Fruit fly (Drosophila melanogaster): Measurements from ENCODE around the gene tara.

Gene tara

DNA sequence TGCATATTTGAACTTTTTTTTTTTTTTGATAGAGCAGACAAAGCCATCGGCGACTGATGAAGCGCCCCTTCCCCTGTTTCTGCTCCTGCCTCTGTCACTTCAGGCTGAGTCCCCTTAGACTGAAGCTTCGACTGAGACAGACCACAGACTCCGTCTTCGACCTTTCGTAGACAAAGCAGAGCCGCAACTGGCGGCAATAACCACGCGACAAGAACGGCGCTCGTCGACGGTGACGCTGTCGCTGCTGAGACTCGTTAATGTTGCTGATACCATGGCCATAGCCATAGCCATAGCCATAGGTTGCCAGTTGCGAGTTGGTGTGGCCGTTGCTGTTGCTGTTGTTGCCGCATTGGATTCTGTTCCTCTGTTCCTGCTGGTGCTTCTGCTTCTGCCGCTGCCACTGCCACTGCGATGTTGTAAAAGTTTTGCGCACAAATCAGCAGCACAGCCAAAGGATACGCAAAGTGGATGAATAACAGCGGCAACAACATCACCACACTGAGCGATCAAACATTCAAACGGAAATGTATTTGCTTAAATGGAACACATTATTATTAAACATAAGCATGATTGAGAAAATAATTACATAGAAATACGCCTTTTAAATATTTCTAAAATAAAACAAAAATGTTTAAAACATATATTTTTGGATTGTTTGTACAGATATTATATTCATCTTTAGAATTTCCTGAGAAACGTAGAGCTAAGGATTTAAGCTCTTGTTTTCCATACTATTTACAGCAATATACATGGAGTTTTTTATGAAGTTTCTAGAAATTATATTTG lies 2.0 kb upstream of the tara start:
- TF ChIP-seq cic (GFP tag; optimal IDR thresholded peaks at IDR 0.05) (no peak), CG11617 (GFP tag; optimal IDR thresholded peaks at IDR 0.05) (no peak), CG14711 (tag; optimal IDR thresholded peaks at IDR 0.05) (no peak), Clk (GFP tag; optimal IDR thresholded peaks at IDR 0.05) (no peak), tj (GFP tag; optimal IDR thresholded peaks at IDR 0.05) (no peak), CG12768 (GFP tag; optimal IDR thresholded peaks at IDR 0.05) (no peak), CG1620 (GFP tag; optimal IDR thresholded peaks at IDR 0.05) (no peak), bab1 (GFP tag; optimal IDR thresholded peaks at IDR 0.05) (no peak), CG33017 (tag; optimal IDR thresholded peaks at IDR 0.05) (no peak), Mnt (GFP tag; optimal IDR thresholded peaks at IDR 0.05) (no peak), CG7101 (tag; optimal IDR thresholded peaks at IDR 0.05) (no peak), CG7045 (GFP tag; optimal IDR thresholded peaks at IDR 0.05) (no peak), pad (GFP tag; optimal IDR thresholded peaks at IDR 0.05) (no peak), toe (GFP tag; optimal IDR thresholded peaks at IDR 0.05) (no peak), cnc (optimal IDR thresholded peaks at IDR 0.05) (no peak)

DNA sequence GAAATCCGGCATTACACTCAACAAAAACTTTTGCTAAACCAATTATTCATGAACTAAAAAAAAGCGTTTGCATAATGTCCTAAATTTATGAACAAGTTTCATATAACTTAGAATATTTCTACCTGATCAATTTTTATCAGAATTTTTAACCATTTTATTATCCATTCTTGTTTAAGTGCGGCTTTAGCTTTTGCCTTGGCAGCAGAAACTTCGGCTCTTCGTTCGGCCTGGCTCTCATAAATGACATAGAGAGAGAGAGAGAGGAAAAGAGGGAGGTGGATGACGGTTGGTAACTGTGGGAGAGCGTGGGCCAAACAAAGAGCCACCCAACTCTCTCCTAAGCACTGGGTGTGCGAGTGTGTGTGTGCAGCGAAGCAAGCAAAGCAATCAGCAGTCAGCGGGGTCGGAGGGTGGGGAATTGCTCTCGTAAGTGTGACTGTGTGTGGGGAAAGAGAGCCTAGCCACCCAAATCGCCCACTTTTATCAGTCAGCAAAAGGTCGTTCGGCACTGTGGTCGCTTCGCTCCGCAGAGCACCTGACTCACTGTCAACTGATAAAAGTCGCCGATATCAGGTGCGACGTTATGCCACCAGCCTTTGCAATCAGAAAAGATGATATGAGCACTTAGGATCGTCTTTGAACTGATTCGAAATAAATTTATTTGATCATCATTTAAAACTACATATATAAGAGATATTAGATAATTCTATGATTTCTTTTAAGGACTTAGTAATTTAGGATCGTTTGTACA lies 861 bp upstream of the tara start:
- TF ChIP-seq CG11617 (GFP tag; optimal IDR thresholded peaks at IDR 0.05), result peak; percentile 92
- TF ChIP-seq Hr96 (GFP tag; optimal IDR thresholded peaks at IDR 0.05), result peak; percentile 90
- TF ChIP-seq cnc (optimal IDR thresholded peaks at IDR 0.05), result no peak
- TF ChIP-seq CG12768 (GFP tag; optimal IDR thresholded peaks at IDR 0.05), result peak; percentile 89
- peak; percentile 73 for TF ChIP-seq Crg-1 (GFP tag; optimal IDR thresholded peaks at IDR 0.05)
- peak; percentile 91 for TF ChIP-seq kay (GFP tag; ENCODE audit: borderline replicate concordance)
- peak; percentile 95 for TF ChIP-seq CG7045 (GFP tag; optimal IDR thresholded peaks at IDR 0.05)
- TF ChIP-seq Clk (GFP tag; optimal IDR thresholded peaks at IDR 0.05), result peak; percentile 83
- TF ChIP-seq pad (GFP tag; optimal IDR thresholded peaks at IDR 0.05), result peak; percentile 72
- peak; percentile 61 for TF ChIP-seq Mnt (GFP tag; optimal IDR thresholded peaks at IDR 0.05)
- TF ChIP-seq cic (GFP tag; optimal IDR thresholded peaks at IDR 0.05), result peak; percentile 85
- peak; percentile 95 for TF ChIP-seq CG7101 (tag; optimal IDR thresholded peaks at IDR 0.05)
- peak; percentile 89 for TF ChIP-seq CG14711 (tag; optimal IDR thresholded peaks at IDR 0.05)
- TF ChIP-seq CG1620 (GFP tag; optimal IDR thresholded peaks at IDR 0.05), result peak; percentile 37
- peak; percentile 91 for TF ChIP-seq CG5204 (GFP tag; optimal IDR thresholded peaks at IDR 0.05)
- peak; percentile 33 for TF ChIP-seq ovo (GFP tag; optimal IDR thresholded peaks at IDR 0.05)
- peak; percentile 94 for TF ChIP-seq CG33017 (tag; optimal IDR thresholded peaks at IDR 0.05)
- peak; percentile 57 for TF ChIP-seq toe (GFP tag; optimal IDR thresholded peaks at IDR 0.05)
- peak; percentile 91 for TF ChIP-seq bab1 (GFP tag; optimal IDR thresholded peaks at IDR 0.05)
- peak; percentile 99 for TF ChIP-seq tj (GFP tag; optimal IDR thresholded peaks at IDR 0.05)

DNA sequence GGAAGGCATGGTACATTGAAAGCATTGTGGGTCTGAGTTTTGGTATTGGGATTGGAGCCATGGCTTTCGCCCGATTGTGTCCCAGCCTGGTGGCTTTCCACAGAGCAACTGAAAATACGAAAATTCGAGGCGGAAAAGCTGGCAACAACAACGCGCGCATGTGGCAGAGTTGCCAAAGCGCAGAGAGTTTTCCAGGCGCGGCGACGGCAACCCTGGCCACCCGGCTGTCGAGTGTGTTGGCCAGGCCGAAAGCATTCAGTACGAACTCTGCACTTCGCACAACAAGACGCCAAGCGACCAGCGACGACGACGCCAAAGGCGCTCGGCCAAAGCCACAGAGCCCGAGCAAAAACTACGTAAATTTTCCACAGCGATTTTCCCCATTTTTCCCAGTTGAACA lies 309 bp downstream of the tara start:
- TF ChIP-seq CG14711 (tag; optimal IDR thresholded peaks at IDR 0.05) (peak; percentile 85), CG7045 (GFP tag; optimal IDR thresholded peaks at IDR 0.05) (peak; percentile 1), CG33017 (tag; optimal IDR thresholded peaks at IDR 0.05) (no peak)

DNA sequence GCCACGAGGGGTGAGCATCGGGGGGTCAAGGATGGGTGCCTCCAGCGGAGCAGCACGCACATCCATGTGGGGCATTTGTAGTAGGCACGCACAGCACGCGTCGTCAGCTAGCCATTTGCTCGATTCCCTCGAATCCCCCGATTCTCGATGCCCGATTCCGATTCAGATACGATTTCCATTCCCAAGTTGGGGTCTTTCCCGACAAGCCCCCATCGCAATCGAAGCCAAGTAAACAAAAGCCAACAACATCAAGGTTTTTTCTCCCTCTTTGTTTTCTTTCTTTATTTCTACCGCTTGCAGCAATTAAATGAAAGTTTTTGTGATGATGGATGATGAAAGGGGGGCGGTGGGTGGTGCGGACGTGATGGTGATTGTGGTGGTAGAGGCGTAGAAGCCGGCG lies 1.6 kb downstream of the tara start:
- TF ChIP-seq CG5204 (GFP tag; optimal IDR thresholded peaks at IDR 0.05), result no peak
- TF ChIP-seq CG14711 (tag; optimal IDR thresholded peaks at IDR 0.05), result no peak
- no peak for TF ChIP-seq CG1620 (GFP tag; optimal IDR thresholded peaks at IDR 0.05)
- TF ChIP-seq CG12768 (GFP tag; optimal IDR thresholded peaks at IDR 0.05), result no peak
- no peak for TF ChIP-seq CG7101 (tag; optimal IDR thresholded peaks at IDR 0.05)
- no peak for TF ChIP-seq bab1 (GFP tag; optimal IDR thresholded peaks at IDR 0.05)
- TF ChIP-seq ovo (GFP tag; optimal IDR thresholded peaks at IDR 0.05), result no peak
- TF ChIP-seq CG33017 (tag; optimal IDR thresholded peaks at IDR 0.05), result no peak
- no peak for TF ChIP-seq Hr96 (GFP tag; optimal IDR thresholded peaks at IDR 0.05)
- TF ChIP-seq toe (GFP tag; optimal IDR thresholded peaks at IDR 0.05), result no peak
- TF ChIP-seq Clk (GFP tag; optimal IDR thresholded peaks at IDR 0.05), result no peak

DNA sequence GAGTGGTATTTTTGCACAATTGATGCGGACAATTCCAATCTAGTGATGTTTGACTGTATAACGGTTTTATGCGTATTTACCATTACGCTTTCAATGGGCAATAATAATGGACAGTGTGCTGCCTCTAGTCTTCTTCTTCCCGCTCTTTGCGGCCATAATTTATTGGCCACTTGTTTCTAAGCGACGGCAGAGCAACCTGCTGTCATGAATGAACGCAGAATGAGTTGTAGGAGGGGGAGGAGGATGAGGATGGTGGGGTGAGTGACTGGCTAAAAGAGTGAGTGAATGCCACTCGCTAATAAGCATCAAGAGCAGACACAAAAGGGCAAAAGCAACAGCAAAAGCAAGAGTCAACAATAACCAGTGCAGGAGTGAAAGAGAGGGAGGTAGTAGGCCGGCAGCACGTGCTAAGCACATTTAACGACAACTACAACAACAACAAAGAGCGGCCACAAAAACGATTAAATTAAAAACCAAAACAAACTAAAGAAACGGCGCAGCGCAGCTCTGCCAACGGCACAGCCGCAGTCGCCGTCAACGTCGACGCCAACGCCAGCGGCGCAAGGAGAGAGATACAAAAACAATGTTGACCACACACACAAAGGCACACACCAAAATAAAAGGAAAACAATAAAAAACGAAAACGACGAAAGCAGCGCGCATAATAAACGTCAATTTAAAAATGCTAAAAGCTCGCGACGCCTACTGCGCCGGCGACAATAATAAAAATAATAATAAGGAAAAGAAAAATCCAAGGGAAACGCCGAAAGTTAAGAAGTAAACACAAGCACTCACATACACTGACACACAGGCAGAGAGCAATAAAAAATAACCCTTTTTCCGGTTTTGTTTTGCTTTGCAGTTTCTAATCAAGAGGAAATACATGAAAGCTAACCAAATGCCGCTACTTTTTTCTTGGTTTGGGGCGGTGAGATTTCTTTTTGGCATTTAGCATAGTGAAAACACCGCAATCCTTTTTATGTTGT lies 3.6 kb downstream of the tara start:
- TF ChIP-seq CG33017 (tag; optimal IDR thresholded peaks at IDR 0.05) (no peak), tj (GFP tag; optimal IDR thresholded peaks at IDR 0.05) (peak; percentile 44), cic (GFP tag; optimal IDR thresholded peaks at IDR 0.05) (peak; percentile 56), Mnt (GFP tag; optimal IDR thresholded peaks at IDR 0.05) (peak; percentile 74), kay (GFP tag; ENCODE audit: borderline replicate concordance) (peak; percentile 70), CG7101 (tag; optimal IDR thresholded peaks at IDR 0.05) (no peak), pad (GFP tag; optimal IDR thresholded peaks at IDR 0.05) (no peak)
